Worm (Caenorhabditis elegans) whole organism, mixed stage, embryonic: ENCODE measurements around the gene clec-182.

Source experiments
- blmp-1 ChIP-seq: fragments of 150-350 bp; optimal IDR thresholded peaks from 2 replicates; lab custom pipeline; 2014; ENCODE audit warnings: missing biosample characterization, missing genetic modification characterization
- elt-1 ChIP-seq: sonication (generic microtip); optimal IDR thresholded peaks from 2 replicates; lab custom pipeline; 2017; ENCODE audit warnings: missing genetic modification characterization, mild to moderate bottlenecking, missing compliant biosample characterization, antibody characterized with exemption, moderate library complexity, borderline replicate concordance; ENCODE audit not compliant: insufficient read depth
- elt-3 ChIP-seq: fragments of 150-350 bp; optimal IDR thresholded peaks from 2 replicates; lab custom pipeline; 2014; ENCODE audit warnings: missing biosample characterization, missing genetic modification characterization
- lin-13 ChIP-seq: fragments of 150-350 bp; optimal IDR thresholded peaks from 2 replicates; lab custom pipeline; 2014; ENCODE audit warnings: missing biosample characterization, missing genetic modification characterization
- mls-2 ChIP-seq: sonication (generic microtip); optimal IDR thresholded peaks from 2 replicates; lab custom pipeline; 2016; ENCODE audit warnings: mild to moderate bottlenecking, missing genetic modification characterization, moderate library complexity, missing compliant biosample characterization
- nhr-12 ChIP-seq: fragments of 150-350 bp; optimal IDR thresholded peaks from 2 replicates; lab custom pipeline; 2014; ENCODE audit warnings: missing biosample characterization, missing genetic modification characterization
- nhr-28 ChIP-seq: fragments of 150-350 bp; optimal IDR thresholded peaks from 2 replicates; lab custom pipeline; 2014; ENCODE audit warnings: missing biosample characterization, missing genetic modification characterization
- pha-4 ChIP-seq: fragments of 150-350 bp; optimal IDR thresholded peaks from 2 replicates; lab custom pipeline; 2018; ENCODE audit warnings: missing biosample characterization, missing genetic modification reagents, missing genetic modification characterization
- snpc-4 ChIP-seq: fragments of 150-350 bp; optimal IDR thresholded peaks from 2 replicates; lab custom pipeline; 2014; ENCODE audit warnings: missing biosample characterization, missing genetic modification characterization
- unc-39 ChIP-seq: fragments of 150-350 bp; optimal IDR thresholded peaks from 2 replicates; lab custom pipeline; 2014; ENCODE audit warnings: missing biosample characterization, missing genetic modification characterization
- unc-62 ChIP-seq: fragments of 150-350 bp; optimal IDR thresholded peaks from 2 replicates; lab custom pipeline; 2014; ENCODE audit warnings: missing biosample characterization, missing genetic modification reagents, missing genetic modification characterization

DNA sequence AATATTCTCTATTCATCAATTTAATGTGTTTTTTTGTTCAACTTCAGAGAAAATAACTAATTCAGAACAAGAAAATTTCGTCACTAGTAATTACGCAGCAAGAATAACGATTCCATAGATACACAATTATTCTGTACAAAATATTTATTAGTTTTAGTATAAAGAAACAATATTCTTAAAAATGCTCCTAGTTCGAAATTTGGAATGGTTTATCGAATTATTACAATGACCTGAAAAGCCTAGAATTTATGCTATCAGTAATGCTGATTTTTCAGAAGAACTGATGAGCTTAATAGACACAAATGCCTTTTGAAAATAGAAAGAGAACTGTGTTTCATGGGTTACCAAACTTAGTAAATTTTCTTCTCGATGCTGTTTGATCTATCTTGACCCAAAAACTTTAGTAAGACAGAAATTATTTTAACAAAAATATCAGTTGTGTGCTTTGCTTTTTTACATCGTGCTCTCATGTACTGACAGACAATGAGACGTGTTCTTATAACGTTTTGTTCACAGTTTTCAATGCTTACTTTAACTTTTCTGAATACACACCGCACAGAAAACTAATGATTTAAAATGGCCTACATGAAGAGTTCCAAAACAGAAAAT is 27.9 kb upstream of the clec-182 start:
- TF ChIP-seq elt-3 (tag; lab: Kevin White, UChicago) = no peak
- no peak for TF ChIP-seq elt-1 (tag; lab: Kevin White, UChicago)
- no peak for TF ChIP-seq snpc-4 (tag; lab: Kevin White, UChicago)
- no peak for TF ChIP-seq pha-4
- TF ChIP-seq mls-2 = no peak
- TF ChIP-seq lin-13 (tag; lab: Kevin White, UChicago) = no peak
- TF ChIP-seq nhr-12 (tag; lab: Kevin White, UChicago) = no peak
- TF ChIP-seq blmp-1 (tag; lab: Kevin White, UChicago) = no peak
- no peak for TF ChIP-seq unc-39 (tag; lab: Kevin White, UChicago)
- TF ChIP-seq nhr-28 = no peak
- no peak for TF ChIP-seq unc-62 (GFP tag; lab: Kevin White, UChicago)
